Fruit fly (Drosophila melanogaster) whole organism, pupa: Measurements from ENCODE around the gene CG33723.

Experiments
- CG10348 ChIP-seq: fragments of 200-800 bp; sonication (Bioruptor generic); IDR thresholded peaks from 2 replicates; pipeline ENCODE4 v1.3.6; 2022; ENCODE audit warnings: missing biosample characterization, missing genetic modification characterization
- CG12605 ChIP-seq: fragments of 200-800 bp; sonication (Bioruptor generic); IDR thresholded peaks from 2 replicates; pipeline ENCODE4 v1.3.6; 2022; ENCODE audit warnings: missing biosample characterization, missing genetic modification characterization
- CG13204 ChIP-seq: fragments of 200-800 bp; sonication (Bioruptor generic); optimal IDR thresholded peaks from 2 replicates; lab custom pipeline; 2018; ENCODE audit warnings: missing biosample characterization, mild to moderate bottlenecking, missing genetic modification characterization, moderate library complexity
- CG14655 ChIP-seq: fragments of 200-800 bp; sonication (Bioruptor generic); optimal IDR thresholded peaks from 3 replicates; lab custom pipeline; 2017; ENCODE audit warnings: mild to moderate bottlenecking, missing biosample characterization, missing genetic modification reagents, missing genetic modification characterization
- CG15710 ChIP-seq: fragments of 200-800 bp; sonication (Bioruptor generic); optimal IDR thresholded peaks from 2 replicates; lab custom pipeline; 2018; ENCODE audit warnings: missing biosample characterization, mild to moderate bottlenecking, missing genetic modification characterization, moderate library complexity
- CG17806 ChIP-seq: fragments of 200-800 bp; sonication (Bioruptor generic); optimal IDR thresholded peaks from 2 replicates; lab custom pipeline; 2018; ENCODE audit warnings: missing biosample characterization, mild to moderate bottlenecking, missing genetic modification characterization, moderate library complexity
- CG32121 ChIP-seq: fragments of 200-800 bp; sonication (Bioruptor generic); IDR thresholded peaks from 2 replicates; pipeline ENCODE4 v1.3.6; 2022; ENCODE audit warnings: missing biosample characterization, missing genetic modification characterization
- CG34367 ChIP-seq: fragments of 200-800 bp; sonication (Bioruptor generic); optimal IDR thresholded peaks from 2 replicates; lab custom pipeline; 2018; ENCODE audit warnings: missing biosample characterization, mild to moderate bottlenecking, missing genetic modification characterization
- CG4496 ChIP-seq: fragments of 200-800 bp; sonication (Bioruptor generic); IDR thresholded peaks from 3 replicates; pipeline ENCODE4 v1.3.6; 2022; ENCODE audit warnings: missing biosample characterization, missing genetic modification characterization
- CG8159 ChIP-seq: fragments of 200-800 bp; sonication (Bioruptor generic); optimal IDR thresholded peaks from 3 replicates; lab custom pipeline; 2018; ENCODE audit warnings: missing biosample characterization, mild to moderate bottlenecking, missing genetic modification characterization, moderate library complexity
- CG8301 ChIP-seq: fragments of 200-800 bp; sonication (Bioruptor generic); optimal IDR thresholded peaks from 2 replicates; lab custom pipeline; 2018; ENCODE audit warnings: missing biosample characterization, mild to moderate bottlenecking, missing genetic modification characterization
- CG9948 ChIP-seq: fragments of 200-800 bp; sonication (Bioruptor generic); optimal IDR thresholded peaks from 2 replicates; lab custom pipeline; 2018; ENCODE audit warnings: missing biosample characterization, mild to moderate bottlenecking, missing genetic modification characterization, moderate library complexity
- D1 ChIP-seq: fragments of 200-800 bp; sonication (Bioruptor generic); optimal IDR thresholded peaks from 2 replicates; lab custom pipeline; 2018; ENCODE audit warnings: missing biosample characterization, mild to moderate bottlenecking, missing genetic modification characterization, moderate library complexity
- EcR ChIP-seq: fragments of 200-800 bp; sonication (Bioruptor generic); optimal IDR thresholded peaks from 3 replicates; lab custom pipeline; 2019; ENCODE audit warnings: missing biosample characterization, missing genetic modification characterization, mild to moderate bottlenecking, moderate library complexity, missing genetic modification reagents
- Ets98B ChIP-seq: fragments of 200-800 bp; sonication (Bioruptor generic); IDR thresholded peaks from 2 replicates; pipeline ENCODE4 v1.3.6; 2022; ENCODE audit warnings: missing biosample characterization, missing genetic modification characterization
- Pif1A ChIP-seq: fragments of 200-800 bp; sonication (Bioruptor generic); optimal IDR thresholded peaks from 3 replicates; lab custom pipeline; 2016; ENCODE audit warnings: missing biosample characterization, missing genetic modification characterization
- Pif1B ChIP-seq: fragments of 200-800 bp; sonication (Bioruptor generic); optimal IDR thresholded peaks from 3 replicates; lab custom pipeline; 2016; ENCODE audit warnings: missing biosample characterization, missing genetic modification characterization
- Snoo ChIP-seq: fragments of 200-800 bp; sonication (Bioruptor generic); optimal IDR thresholded peaks from 3 replicates; lab custom pipeline; 2017; ENCODE audit warnings: missing biosample characterization, mild to moderate bottlenecking, missing genetic modification characterization, inconsistent platforms
- fd96Ca ChIP-seq: fragments of 200-800 bp; sonication (Bioruptor generic); IDR thresholded peaks from 3 replicates; pipeline ENCODE4 v1.3.6; 2022; ENCODE audit warnings: missing biosample characterization, missing genetic modification characterization
- gl ChIP-seq: fragments of 200-800 bp; sonication (Bioruptor generic); optimal IDR thresholded peaks from 2 replicates; lab custom pipeline; 2018; ENCODE audit warnings: missing biosample characterization, mild to moderate bottlenecking, missing genetic modification characterization
- rn ChIP-seq: fragments of 200-800 bp; sonication (Bioruptor generic); IDR thresholded peaks from 2 replicates; pipeline ENCODE4 v1.3.6; 2022; ENCODE audit warnings: missing biosample characterization, missing genetic modification characterization

CG33723 gene

dm6 chr2L:9455157-9455556 is 14.6 kb upstream of the CG33723 start:
- TF ChIP-seq gl (tag; lab: Kevin White, UChicago) (no peak), Ets98B (GFP tag; lab: Robert Waterston, UW) (no peak), Pif1A (GFP tag; lab: Kevin White, UChicago) (no peak), Pif1B (GFP tag; lab: Kevin White, UChicago) (no peak), CG8159 (no peak), rn (GFP tag; lab: Robert Waterston, UW) (no peak), Snoo (tag; lab: Kevin White, UChicago) (no peak), CG9948 (tag; lab: Kevin White, UChicago) (no peak), CG15710 (tag; lab: Kevin White, UChicago) (no peak), fd96Ca (no peak), CG4496 (no peak), CG14655 (no peak)

dm6 chr2L:9454369-9455054 is 14.0 kb upstream of the CG33723 start:
- no peak for TF ChIP-seq Snoo (tag; lab: Kevin White, UChicago)
- TF ChIP-seq CG32121, result no peak
- TF ChIP-seq Ets98B (GFP tag; lab: Robert Waterston, UW), result no peak
- TF ChIP-seq CG10348 (GFP tag; lab: Robert Waterston, UW), result no peak
- no peak for TF ChIP-seq rn (GFP tag; lab: Robert Waterston, UW)
- no peak for TF ChIP-seq gl (tag; lab: Kevin White, UChicago)

- TF ChIP-seq Snoo (tag; lab: Kevin White, UChicago) (no peak), CG14655 (no peak), CG10348 (GFP tag; lab: Robert Waterston, UW) (no peak), CG34367 (tag; lab: Kevin White, UChicago) (no peak), rn (GFP tag; lab: Robert Waterston, UW) (no peak), CG12605 (GFP tag; lab: Robert Waterston, UW) (no peak), Pif1B (GFP tag; lab: Kevin White, UChicago) (no peak)
Measured at dm6 chr2L:9452959-9453358, 12.4 kb upstream of the CG33723 start.

- TF ChIP-seq Snoo (tag; lab: Kevin White, UChicago), result peak; percentile 97
- TF ChIP-seq CG9948 (tag; lab: Kevin White, UChicago), result peak; percentile 94
- peak; percentile 51 for TF ChIP-seq EcR (GFP tag; lab: Kevin White, UChicago)
- TF ChIP-seq CG8301 (tag; lab: Kevin White, UChicago), result peak; percentile 92
- TF ChIP-seq CG8159, result peak; percentile 96
- TF ChIP-seq CG15710 (tag; lab: Kevin White, UChicago), result peak; percentile 97
- peak; percentile 88 for TF ChIP-seq CG10348 (GFP tag; lab: Robert Waterston, UW)
- peak; percentile 85 for TF ChIP-seq rn (GFP tag; lab: Robert Waterston, UW)
- TF ChIP-seq fd96Ca, result peak; percentile 97
- peak; percentile 89 for TF ChIP-seq CG12605 (GFP tag; lab: Robert Waterston, UW)
- TF ChIP-seq CG14655, result peak; percentile 95
- TF ChIP-seq CG4496, result peak; percentile 93
- peak; percentile 95 for TF ChIP-seq CG32121
- TF ChIP-seq Pif1A (GFP tag; lab: Kevin White, UChicago), result peak; percentile 96
- TF ChIP-seq CG13204 (GFP tag; lab: Kevin White, UChicago), result peak; percentile 92
- TF ChIP-seq D1, result peak; percentile 90
- TF ChIP-seq gl (tag; lab: Kevin White, UChicago), result peak; percentile 82
- TF ChIP-seq CG34367 (tag; lab: Kevin White, UChicago), result peak; percentile 91
- peak; percentile 92 for TF ChIP-seq Pif1B (GFP tag; lab: Kevin White, UChicago)
- TF ChIP-seq CG17806 (tag; lab: Kevin White, UChicago), result peak; percentile 92
- peak; percentile 92 for TF ChIP-seq Ets98B (GFP tag; lab: Robert Waterston, UW)
Measured at dm6 chr2L:9449257-9449972, 8.9 kb upstream of the CG33723 start.

- TF ChIP-seq CG14655, result peak; percentile 2
- peak; percentile 57 for TF ChIP-seq EcR (GFP tag; lab: Kevin White, UChicago)
- TF ChIP-seq Snoo (tag; lab: Kevin White, UChicago), result peak; percentile 20
- TF ChIP-seq Ets98B (GFP tag; lab: Robert Waterston, UW), result no peak
- TF ChIP-seq, all 21 proteins: peak for 3
Measured at dm6 chr2L:9448322-9449256, 8.0 kb upstream of the CG33723 start.
